Worm (Caenorhabditis elegans) whole organism, young adult: ENCODE results near the gene B0365.9.

Source experiments
- F57A8.1 ChIP-seq: fragments of 200-800 bp; sonication (Bioruptor generic); optimal IDR thresholded peaks from 2 replicates; lab custom pipeline; 2018; ENCODE audit warnings: mild to moderate bottlenecking, missing genetic modification characterization, moderate library complexity, missing compliant biosample characterization
- ceh-79 ChIP-seq: sonication (generic microtip); optimal IDR thresholded peaks from 2 replicates; lab custom pipeline; 2017; ENCODE audit warnings: mild to moderate bottlenecking, missing genetic modification characterization, missing compliant biosample characterization
- hlh-26 ChIP-seq: fragments of 200-800 bp; sonication (Bioruptor generic); conservative IDR thresholded peaks from 2 replicates; pipeline ENCODE4 v1.3.6; 2022; ENCODE audit warnings: missing genetic modification reagents, missing genetic modification characterization, missing compliant biosample characterization
- lin-35 ChIP-seq, 3 experiments: fragments of 150-350 bp in 2 of 3; sonication (generic microtip) in 1 of 3; optimal IDR thresholded peaks; 2 replicates each; lab custom pipeline; 2014 to 2018; ENCODE audit warnings: missing biosample characterization in 3 of 3, missing genetic modification characterization in 3 of 3, missing genetic modification reagents in 3 of 3
- madf-10 ChIP-seq: sonication (generic microtip); optimal IDR thresholded peaks from 2 replicates; lab custom pipeline; 2016; ENCODE audit warnings: mild to moderate bottlenecking, missing genetic modification characterization, missing compliant biosample characterization
- rcor-1 ChIP-seq: fragments of 200-800 bp; sonication (Bioruptor generic); IDR thresholded peaks from 2 replicates; pipeline ENCODE4 v1.3.6; 2022; ENCODE audit warnings: missing genetic modification reagents, missing genetic modification characterization, missing compliant biosample characterization
- rpc-1 ChIP-seq, 2 experiments: fragments of 150-350 bp in 1 of 2; sonication (generic microtip) in 1 of 2; optimal IDR thresholded peaks; 2 replicates each; lab custom pipeline; 2014 to 2018; ENCODE audit warnings: missing biosample characterization in 1 of 2, missing genetic modification characterization in 1 of 2, missing genetic modification reagents in 1 of 2, missing genotype in 1 of 2
- snpc-1.1 ChIP-seq: sonication (generic microtip); optimal IDR thresholded peaks from 2 replicates; lab custom pipeline; 2017; ENCODE audit warnings: missing genetic modification characterization, mild to moderate bottlenecking, missing compliant biosample characterization, antibody characterized with exemption, moderate library complexity, missing genotype, missing genetic modification reagents; ENCODE audit not compliant: insufficient read depth
- snpc-4 ChIP-seq, 5 experiments: fragments of 150-350 bp in 1 of 5; sonication (generic microtip) in 4 of 5; optimal IDR thresholded peaks; 2 replicates each; lab custom pipeline; 2014 to 2018; ENCODE audit warnings: missing genetic modification characterization in 5 of 5, missing biosample characterization in 3 of 5, antibody characterized with exemption in 2 of 5, mild to moderate bottlenecking in 2 of 5, missing compliant biosample characterization in 2 of 5, missing genotype in 2 of 5, moderate library complexity in 2 of 5, missing genetic modification reagents in 1 of 5
- sptf-2 ChIP-seq: fragments of 200-800 bp; sonication (Bioruptor generic); optimal IDR thresholded peaks from 2 replicates; lab custom pipeline; 2018; ENCODE audit warnings: mild to moderate bottlenecking, missing genetic modification characterization, missing compliant biosample characterization
- tbx-9 ChIP-seq: sonication (generic microtip); optimal IDR thresholded peaks from 2 replicates; lab custom pipeline; 2016; ENCODE audit warnings: borderline replicate concordance, missing genetic modification characterization, inconsistent platforms, missing compliant biosample characterization

DNA sequence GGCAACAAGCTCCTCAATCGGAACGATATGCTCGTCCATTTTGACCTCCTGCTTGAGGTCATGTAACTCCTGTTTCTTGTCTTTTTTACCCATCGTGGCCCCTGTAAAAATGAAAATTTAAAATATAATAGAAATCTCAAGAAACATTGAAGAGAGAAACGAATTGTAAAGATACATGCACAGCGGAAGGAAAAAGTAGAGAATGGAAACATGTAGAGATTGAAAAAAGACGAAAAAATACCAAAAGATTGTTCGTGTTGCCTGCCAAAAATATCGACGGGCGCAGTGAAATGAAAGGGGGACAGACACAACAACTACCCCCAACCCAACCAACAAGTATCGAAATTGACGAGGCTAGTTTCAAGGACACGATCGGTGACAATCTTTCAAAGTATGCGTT is 3.5 kb downstream of the B0365.9 start, which contains the start of gene eat-6:
- no peak for TF ChIP-seq ceh-79
- TF ChIP-seq hlh-26 (GFP tag; lab: Robert Waterston, UW), result no peak
- no peak for TF ChIP-seq rcor-1 (GFP tag; lab: Robert Waterston, UW)
- no peak for TF ChIP-seq lin-35 (GFP tag; optimal IDR thresholded peaks at IDR 0.05; lab: Kevin White, UChicago)
- no peak for TF ChIP-seq madf-10 (tag; lab: Kevin White, UChicago)
- no peak for TF ChIP-seq tbx-9 (tag; lab: Kevin White, UChicago)
- no peak for TF ChIP-seq snpc-1.1 (tag; lab: Kevin White, UChicago)
- no peak for TF ChIP-seq rpc-1 (optimal IDR thresholded peaks at IDR 0.05; lab: Kevin White, UChicago)
- TF ChIP-seq rpc-1 (tag; optimal IDR thresholded peaks at IDR 0.05; lab: Kevin White, UChicago), result no peak
- TF ChIP-seq sptf-2 (GFP tag; lab: Kevin White, UChicago), result no peak
- TF ChIP-seq snpc-4 (GFP tag; optimal IDR thresholded peaks at IDR 0.05; lab: Kevin White, UChicago), result no peak
- no peak for TF ChIP-seq snpc-4 (tag; optimal IDR thresholded peaks at IDR 0.05; lab: Kevin White, UChicago)
- TF ChIP-seq F57A8.1, result no peak
